Fruit fly (Drosophila melanogaster) whole organism, pupa: ENCODE results near the gene Tango5.

Experiments used
- CG10348 ChIP-seq: fragments of 200-800 bp; sonication (Bioruptor generic); IDR thresholded peaks from 2 replicates; pipeline ENCODE4 v1.3.6; 2022; ENCODE audit warnings: missing biosample characterization, missing genetic modification characterization
- CG12605 ChIP-seq: fragments of 200-800 bp; sonication (Bioruptor generic); IDR thresholded peaks from 2 replicates; pipeline ENCODE4 v1.3.6; 2022; ENCODE audit warnings: missing biosample characterization, missing genetic modification characterization
- CG14655 ChIP-seq: fragments of 200-800 bp; sonication (Bioruptor generic); optimal IDR thresholded peaks from 3 replicates; lab custom pipeline; 2017; ENCODE audit warnings: mild to moderate bottlenecking, missing biosample characterization, missing genetic modification reagents, missing genetic modification characterization
- CG17806 ChIP-seq: fragments of 200-800 bp; sonication (Bioruptor generic); optimal IDR thresholded peaks from 2 replicates; lab custom pipeline; 2018; ENCODE audit warnings: missing biosample characterization, mild to moderate bottlenecking, missing genetic modification characterization, moderate library complexity
- EcR ChIP-seq: fragments of 200-800 bp; sonication (Bioruptor generic); optimal IDR thresholded peaks from 3 replicates; lab custom pipeline; 2019; ENCODE audit warnings: missing biosample characterization, missing genetic modification characterization, mild to moderate bottlenecking, moderate library complexity, missing genetic modification reagents
- Pif1B ChIP-seq: fragments of 200-800 bp; sonication (Bioruptor generic); optimal IDR thresholded peaks from 3 replicates; lab custom pipeline; 2016; ENCODE audit warnings: missing biosample characterization, missing genetic modification characterization
- fd96Ca ChIP-seq: fragments of 200-800 bp; sonication (Bioruptor generic); IDR thresholded peaks from 3 replicates; pipeline ENCODE4 v1.3.6; 2022; ENCODE audit warnings: missing biosample characterization, missing genetic modification characterization

DNA sequence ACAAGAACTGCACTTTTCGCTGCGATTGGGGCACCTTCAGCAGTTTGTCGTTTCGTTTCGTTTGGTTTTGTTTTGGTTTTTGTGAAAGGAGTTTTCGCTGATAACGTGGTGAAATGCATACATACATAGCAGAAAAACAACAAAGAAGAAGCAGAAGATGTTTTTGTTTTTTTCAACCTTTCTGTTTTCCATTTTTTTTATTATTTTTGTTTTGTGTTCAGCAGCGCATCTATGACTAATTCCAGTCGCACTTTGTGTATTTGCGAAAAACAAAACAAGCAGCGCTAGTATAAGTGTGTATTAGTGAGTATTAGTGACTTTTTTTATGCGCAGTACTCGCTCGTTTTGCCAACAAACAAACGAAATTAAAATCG lies 2.8 kb upstream of the Tango5 start:
- TF ChIP-seq Pif1B (GFP tag; lab: Kevin White, UChicago) (no peak), EcR (no peak), CG14655 (GFP tag; lab: Kevin White, UChicago) (no peak), CG10348 (no peak), fd96Ca (GFP tag; lab: Robert Waterston, UW) (no peak; the same call in 2 of the 3 replicates), CG17806 (no peak), CG12605 (GFP tag; lab: Robert Waterston, UW) (peak; percentile 69)
